Worm (Caenorhabditis elegans) whole organism, L4 larva: ENCODE data around the gene C04G6.2.

Source experiments
- D1046.2 ChIP-seq: fragments of 200-800 bp; sonication (Bioruptor generic); IDR thresholded peaks from 2 replicates; pipeline ENCODE4 v1.3.6; 2022; ENCODE audit warnings: missing genetic modification characterization, missing compliant biosample characterization
- F26F4.8 ChIP-seq: fragments of 200-800 bp; sonication (Bioruptor generic); conservative IDR thresholded peaks from 2 replicates; pipeline ENCODE4 v1.3.6; 2022; ENCODE audit warnings: missing genetic modification characterization, missing compliant biosample characterization
- F44E2.7 ChIP-seq: fragments of 200-800 bp; sonication (Bioruptor generic); IDR thresholded peaks from 2 replicates; pipeline ENCODE4 v2.1.2; 2022; ENCODE audit warnings: missing genetic modification characterization, missing compliant biosample characterization
- F49E8.2 ChIP-seq: sonication (generic microtip); optimal IDR thresholded peaks from 2 replicates; lab custom pipeline; 2016; ENCODE audit warnings: missing compliant biosample characterization, mild to moderate bottlenecking, missing genetic modification characterization, borderline replicate concordance
- Y105C5A.15 ChIP-seq: fragments of 200-800 bp; sonication (Bioruptor generic); IDR thresholded peaks from 2 replicates; pipeline ENCODE4 v1.3.6; 2022; ENCODE audit warnings: missing genetic modification characterization, missing compliant biosample characterization
- Y5F2A.4 ChIP-seq: fragments of 200-800 bp; sonication (Bioruptor generic); optimal IDR thresholded peaks from 2 replicates; lab custom pipeline; 2018; ENCODE audit warnings: mild to moderate bottlenecking, missing genetic modification characterization, missing compliant biosample characterization
- ZK337.2 ChIP-seq: fragments of 200-800 bp; sonication (Bioruptor generic); IDR thresholded peaks from 2 replicates; pipeline ENCODE4 v1.3.6; 2022; ENCODE audit warnings: missing genetic modification reagents, missing genetic modification characterization, missing compliant biosample characterization
- ZK546.5 ChIP-seq, 2 experiments: sonication (generic microtip); optimal IDR thresholded peaks; 2 replicates each; lab custom pipeline; 2017; ENCODE audit warnings: missing biosample characterization in 2 of 2, missing genetic modification characterization in 2 of 2
- aha-1 ChIP-seq: fragments of 150-350 bp; peaks from one replicate; lab custom pipeline; 2014; ENCODE audit warnings: missing biosample characterization, missing genetic modification characterization
- ceh-20 ChIP-seq: fragments of 200-800 bp; sonication (Bioruptor generic); IDR thresholded peaks from 2 replicates; pipeline ENCODE4 v1.3.6; 2022; ENCODE audit warnings: missing genetic modification reagents, missing genetic modification characterization, missing compliant biosample characterization
- ceh-44 ChIP-seq: fragments of 200-800 bp; sonication (Bioruptor generic); IDR thresholded peaks from 2 replicates; pipeline ENCODE4 v1.3.6; 2022; ENCODE audit warnings: missing genetic modification reagents, missing genetic modification characterization, missing compliant biosample characterization
- daf-19 ChIP-seq: fragments of 200-800 bp; sonication (Bioruptor generic); conservative IDR thresholded peaks from 2 replicates; pipeline ENCODE4 v1.3.6; 2022; ENCODE audit warnings: missing genetic modification characterization, missing compliant biosample characterization
- daf-8 ChIP-seq: fragments of 200-800 bp; sonication (Bioruptor generic); IDR thresholded peaks from 2 replicates; pipeline ENCODE4 v1.3.6; 2022; ENCODE audit warnings: missing genetic modification characterization, missing compliant biosample characterization
- dmd-6 ChIP-seq: fragments of 200-800 bp; sonication (Bioruptor generic); IDR thresholded peaks from 2 replicates; pipeline ENCODE4 v1.3.6; 2022; ENCODE audit warnings: missing genetic modification reagents, missing genetic modification characterization, missing compliant biosample characterization
- dmd-8 ChIP-seq: fragments of 200-800 bp; sonication (Bioruptor generic); IDR thresholded peaks from 2 replicates; pipeline ENCODE4 v1.3.6; 2022; ENCODE audit warnings: missing genetic modification characterization, missing compliant biosample characterization
- dve-1 ChIP-seq: sonication (generic microtip); optimal IDR thresholded peaks from 2 replicates; lab custom pipeline; 2017; ENCODE audit warnings: antibody characterized with exemption, mild to moderate bottlenecking, missing genetic modification characterization, missing compliant biosample characterization; ENCODE audit not compliant: insufficient read depth
- egl-27 ChIP-seq: sonication (generic microtip); optimal IDR thresholded peaks from 3 replicates; lab custom pipeline; 2017; ENCODE audit warnings: missing biosample characterization, missing genetic modification reagents, missing genetic modification characterization
- gei-8 ChIP-seq: fragments of 200-800 bp; sonication (Bioruptor generic); optimal IDR thresholded peaks from 2 replicates; lab custom pipeline; 2018; ENCODE audit warnings: mild to moderate bottlenecking, missing genetic modification characterization, missing compliant biosample characterization
- hlh-11 ChIP-seq: fragments of 200-800 bp; sonication (Bioruptor generic); optimal IDR thresholded peaks from 2 replicates; lab custom pipeline; 2018; ENCODE audit warnings: mild to moderate bottlenecking, missing genetic modification characterization, missing compliant biosample characterization
- hlh-30 ChIP-seq: sonication (generic microtip); optimal IDR thresholded peaks from 2 replicates; lab custom pipeline; 2017; ENCODE audit warnings: antibody characterized with exemption, mild to moderate bottlenecking, missing genetic modification characterization, missing compliant biosample characterization; ENCODE audit not compliant: insufficient read depth
- hmg-1.1 ChIP-seq: fragments of 200-800 bp; sonication (Bioruptor generic); IDR thresholded peaks from 2 replicates; pipeline ENCODE4 v1.3.6; 2022; ENCODE audit warnings: missing genetic modification reagents, missing genetic modification characterization, missing compliant biosample characterization
- lin-1 ChIP-seq: fragments of 200-800 bp; sonication (Bioruptor generic); IDR thresholded peaks from 2 replicates; pipeline ENCODE4 v1.3.6; 2022; ENCODE audit warnings: missing genetic modification reagents, missing genetic modification characterization, missing compliant biosample characterization
- lin-38 ChIP-seq: fragments of 200-800 bp; sonication (Bioruptor generic); IDR thresholded peaks from 2 replicates; pipeline ENCODE4 v1.3.6; 2022; ENCODE audit warnings: missing genetic modification reagents, missing genetic modification characterization, missing compliant biosample characterization
- madf-5 ChIP-seq, 2 experiments: fragments of 200-800 bp; sonication (Bioruptor generic); IDR thresholded peaks; 2 replicates each; pipeline ENCODE4 v1.3.6; 2022; ENCODE audit warnings: missing compliant biosample characterization in 2 of 2, missing genetic modification characterization in 2 of 2
- madf-9 ChIP-seq: fragments of 200-800 bp; sonication (Bioruptor generic); conservative IDR thresholded peaks from 2 replicates; pipeline ENCODE4 v1.3.6; 2022; ENCODE audit warnings: missing genetic modification reagents, missing genetic modification characterization, missing compliant biosample characterization
- mdl-1 ChIP-seq, 2 experiments: fragments of 150-350 bp in 1 of 2; sonication (generic microtip) in 1 of 2; optimal IDR thresholded peaks; 2 replicates each; lab custom pipeline; 2014 to 2017; ENCODE audit warnings: missing biosample characterization in 2 of 2, missing genetic modification characterization in 2 of 2
- mep-1 ChIP-seq: fragments of 150-350 bp; sonication (generic microtip); optimal IDR thresholded peaks from 3 replicates; lab custom pipeline; 2014; ENCODE audit warnings: missing biosample characterization, missing genetic modification characterization
- mxl-2 ChIP-seq: fragments of 200-800 bp; sonication (Bioruptor generic); conservative IDR thresholded peaks from 2 replicates; pipeline ENCODE4 v1.3.6; 2022; ENCODE audit warnings: missing genetic modification reagents, missing genetic modification characterization, missing compliant biosample characterization
- nhr-111 ChIP-seq: fragments of 200-800 bp; sonication (Bioruptor generic); optimal IDR thresholded peaks from 2 replicates; lab custom pipeline; 2018; ENCODE audit warnings: mild to moderate bottlenecking, missing genetic modification characterization, missing compliant biosample characterization
- nhr-25 ChIP-seq: sonication (generic microtip); optimal IDR thresholded peaks from 2 replicates; lab custom pipeline; 2017; ENCODE audit warnings: missing genetic modification characterization, mild to moderate bottlenecking, missing compliant biosample characterization, antibody characterized with exemption, moderate library complexity, borderline replicate concordance; ENCODE audit not compliant: insufficient read depth
- nhr-28 ChIP-seq: fragments of 150-350 bp; optimal IDR thresholded peaks from 2 replicates; lab custom pipeline; 2014; ENCODE audit warnings: missing biosample characterization, missing genetic modification characterization
- nhr-42 ChIP-seq: fragments of 200-800 bp; sonication (Bioruptor generic); IDR thresholded peaks from 2 replicates; pipeline ENCODE4 v1.3.6; 2022; ENCODE audit warnings: missing genetic modification characterization, missing compliant biosample characterization
- nhr-48 ChIP-seq: sonication (generic microtip); optimal IDR thresholded peaks from 2 replicates; lab custom pipeline; 2016; ENCODE audit warnings: mild to moderate bottlenecking, missing genetic modification characterization, missing compliant biosample characterization
- php-3 ChIP-seq: fragments of 200-800 bp; sonication (Bioruptor generic); IDR thresholded peaks from 2 replicates; pipeline ENCODE4 v1.3.6; 2022; ENCODE audit warnings: missing genetic modification reagents, missing genetic modification characterization, missing compliant biosample characterization
- pqm-1 ChIP-seq: sonication (generic microtip); optimal IDR thresholded peaks from 2 replicates; lab custom pipeline; 2017; ENCODE audit warnings: missing biosample characterization, missing genetic modification characterization
- saeg-2 ChIP-seq: fragments of 200-800 bp; sonication (Bioruptor generic); IDR thresholded peaks from 2 replicates; pipeline ENCODE4 v1.3.6; 2022; ENCODE audit warnings: missing genetic modification reagents, missing genetic modification characterization, missing compliant biosample characterization
- set-16 ChIP-seq: fragments of 200-800 bp; sonication (Bioruptor generic); IDR thresholded peaks from 2 replicates; pipeline ENCODE4 v1.3.6; 2022; ENCODE audit warnings: missing genetic modification reagents, missing genetic modification characterization, missing compliant biosample characterization
- snpc-4 ChIP-seq: fragments of 150-350 bp; optimal IDR thresholded peaks from 2 replicates; lab custom pipeline; 2014; ENCODE audit warnings: missing biosample characterization, missing genetic modification characterization
- spr-1 ChIP-seq: sonication (generic microtip); optimal IDR thresholded peaks from 2 replicates; lab custom pipeline; 2016; ENCODE audit warnings: mild to moderate bottlenecking, missing genetic modification characterization, missing compliant biosample characterization
- unc-62 ChIP-seq, 3 experiments: fragments of 150-350 bp in 1 of 3; sonication (generic microtip); optimal IDR thresholded peaks in 2 of 3; peaks in 1 of 3; 1 replicate in 1 of 3; 2 replicates in 2 of 3; lab custom pipeline; 2014 to 2017; ENCODE audit warnings: missing biosample characterization in 3 of 3, missing genetic modification characterization in 3 of 3, missing genetic modification reagents in 3 of 3, missing genotype in 1 of 3
- vab-7 ChIP-seq: fragments of 200-800 bp; sonication (Bioruptor generic); IDR thresholded peaks from 2 replicates; pipeline ENCODE4 v1.3.6; 2022; ENCODE audit warnings: missing genetic modification reagents, missing genetic modification characterization, missing compliant biosample characterization
- zip-11 ChIP-seq: fragments of 200-800 bp; sonication (Bioruptor generic); IDR thresholded peaks from 2 replicates; pipeline ENCODE4 v1.3.6; 2022; ENCODE audit warnings: missing genetic modification characterization, missing compliant biosample characterization
- ztf-11 ChIP-seq: fragments of 150-350 bp; optimal IDR thresholded peaks from 2 replicates; lab custom pipeline; 2014; ENCODE audit warnings: missing biosample characterization, missing genetic modification characterization
- ztf-7 ChIP-seq: fragments of 150-350 bp; optimal IDR thresholded peaks from 2 replicates; lab custom pipeline; 2014; ENCODE audit warnings: missing biosample characterization, missing genetic modification characterization

C04G6.2 gene

ce11 chrII:5049865-5050342 is 43.1 kb upstream of the C04G6.2 start, which contains the start of gene F33G12.6:
Gene F33G12.6 (plus strand): TSS chrII:5049915.
- TF ChIP-seq hlh-30 (tag; lab: Kevin White, UChicago) (peak; percentile 15), aha-1 (tag; lab: Kevin White, UChicago) (peak; percentile 44), lin-1 (GFP tag; lab: Robert Waterston, UW) (no peak), set-16 (GFP tag; lab: Robert Waterston, UW) (no peak), ztf-11 (tag; lab: Kevin White, UChicago) (no peak), unc-62 (GFP tag; optimal IDR thresholded peaks at IDR 0.05 in 1 of 2; lab: Kevin White, UChicago) (peak in 1 of 2 experiments; percentile 66), unc-62 (tag; optimal IDR thresholded peaks at IDR 0.05; lab: Kevin White, UChicago) (no peak)

- no peak for TF ChIP-seq D1046.2
- no peak for TF ChIP-seq madf-5 (GFP tag; IDR thresholded peaks at IDR 0.05; lab: Robert Waterston, UW)
These were observed 42.3 kb upstream of the C04G6.2 start for ce11 chrII:5050776-5051175.

- TF ChIP-seq ceh-44 (GFP tag; lab: Robert Waterston, UW) (no peak), ZK337.2 (no peak), nhr-111 (no peak), vab-7 (GFP tag; lab: Robert Waterston, UW) (0 out of 2 replicates have a peak, but pooled peaks have one; percentile 60), snpc-4 (tag; lab: Kevin White, UChicago) (peak; percentile 51), F26F4.8 (GFP tag; lab: Robert Waterston, UW) (no peak), Y105C5A.15 (GFP tag; lab: Robert Waterston, UW) (no peak), php-3 (GFP tag; lab: Robert Waterston, UW) (0 out of 2 replicates have a peak, but pooled peaks have one; percentile 34), ceh-20 (peak; percentile 61; the same call in 1 of the 2 replicates), spr-1 (tag; lab: Kevin White, UChicago) (peak; percentile 82), egl-27 (tag; lab: Kevin White, UChicago) (no peak), set-16 (GFP tag; lab: Robert Waterston, UW) (no peak; the same call in 1 of the 2 replicates), unc-62 (GFP tag; optimal IDR thresholded peaks at IDR 0.05 in 1 of 2; lab: Kevin White, UChicago) (peak in 1 of 2 experiments; percentile 98), unc-62 (tag; optimal IDR thresholded peaks at IDR 0.05; lab: Kevin White, UChicago) (peak; percentile 35), madf-9 (GFP tag; lab: Robert Waterston, UW) (0 out of 2 replicates have a peak, but pooled peaks have one; percentile 21), saeg-2 (GFP tag; lab: Robert Waterston, UW) (no peak), nhr-42 (GFP tag; lab: Robert Waterston, UW) (no peak), daf-8 (no peak), D1046.2 (peak; percentile 100), mep-1 (tag; lab: Kevin White, UChicago) (peak; percentile 96), nhr-48 (tag; lab: Kevin White, UChicago) (peak; percentile 43), Y5F2A.4 (no peak), daf-19 (GFP tag; lab: Robert Waterston, UW) (no peak), hlh-30 (tag; lab: Kevin White, UChicago) (peak; percentile 94), aha-1 (tag; lab: Kevin White, UChicago) (peak; percentile 91), dmd-8 (peak; percentile 20; the same call in 1 of the 2 replicates), lin-38 (GFP tag; lab: Robert Waterston, UW) (peak; percentile 99), F49E8.2 (tag; lab: Kevin White, UChicago) (peak; percentile 61), nhr-25 (tag; lab: Kevin White, UChicago) (peak; percentile 94), mxl-2 (GFP tag; lab: Robert Waterston, UW) (no peak), gei-8 (no peak), F44E2.7 (GFP tag; lab: Robert Waterston, UW) (no peak), hlh-11 (tag; lab: Kevin White, UChicago) (peak; percentile 89), ZK546.5 (tag; optimal IDR thresholded peaks at IDR 0.05; lab: Kevin White, UChicago) (peak in 1 of 2 experiments; percentile 16), dmd-6 (GFP tag; lab: Robert Waterston, UW) (peak; percentile 49), pqm-1 (peak; percentile 14), nhr-28 (tag; lab: Kevin White, UChicago) (peak; percentile 80), hmg-1.1 (GFP tag; lab: Robert Waterston, UW) (peak; percentile 86), dve-1 (tag; lab: Kevin White, UChicago) (peak; percentile 95), zip-11 (GFP tag; lab: Robert Waterston, UW) (no peak), ztf-7 (tag; lab: Kevin White, UChicago) (peak; percentile 78), mdl-1 (tag; optimal IDR thresholded peaks at IDR 0.05; lab: Kevin White, UChicago) (peak in 1 of 2 experiments; percentile 53)
These were observed 37.8 kb upstream of the C04G6.2 start, which contains the start of the genes ify-1 and rpl-22 for ce11 chrII:5055129-5055666. Gene ify-1 (minus strand): TSS chrII:5055179. Gene rpl-22 (plus strand): TSS chrII:5055616.
